5 fruit fly cellular contexts compared by ENCODE assay signal in genomic region chr3L:17044799-17045198, dm6.
A peak's percentile ranks its signal among the peaks of the same experiment; 100 is the strongest.
TF ChIP-seq lines count a peak whose summit lies in the region.

Pop5 (minus strand) TSS chr3L:17045038.

- no peak for TF ChIP-seq CTCF in whole organism, embryonic (GFP tag; optimal IDR thresholded peaks at IDR 0.05; lab: Kevin White, UChicago)

TF ChIP-seq in whole organism, adult, 20 proteins besides CTCF, POLR2A, EP300 and RAD21:
- TF ChIP-seq CG7101 (tag; optimal IDR thresholded peaks at IDR 0.05; lab: Kevin White, UChicago): peak; percentile 39
- TF ChIP-seq CG14711 (tag; optimal IDR thresholded peaks at IDR 0.05; lab: Kevin White, UChicago): peak; percentile 1
- TF ChIP-seq Hr96 (GFP tag; optimal IDR thresholded peaks at IDR 0.05; lab: Kevin White, UChicago): no peak
- TF ChIP-seq CG11617 (GFP tag; optimal IDR thresholded peaks at IDR 0.05; lab: Kevin White, UChicago): peak; percentile 29
- TF ChIP-seq kay (GFP tag; lab: Kevin White, UChicago; ENCODE audit: borderline replicate concordance): no peak
- TF ChIP-seq Mnt (GFP tag; optimal IDR thresholded peaks at IDR 0.05; lab: Kevin White, UChicago): peak; percentile 8
- TF ChIP-seq bab1 (GFP tag; optimal IDR thresholded peaks at IDR 0.05; lab: Kevin White, UChicago): peak; percentile 64
- TF ChIP-seq Crg-1 (GFP tag; optimal IDR thresholded peaks at IDR 0.05; lab: Kevin White, UChicago): peak; percentile 68
- TF ChIP-seq CG1620 (GFP tag; optimal IDR thresholded peaks at IDR 0.05; lab: Kevin White, UChicago): peak; percentile 8

TF ChIP-seq in whole organism, embryonic, 481 proteins besides CTCF, POLR2A, EP300 and RAD21 (continues in another document):
- TF ChIP-seq CG2199 (GFP tag; IDR thresholded peaks at IDR 0.05; lab: Robert Waterston, UW) (no peak), nau (GFP tag; optimal IDR thresholded peaks at IDR 0.05; lab: Kevin White, UChicago) (no peak), E2f1 (GFP tag; IDR thresholded peaks at IDR 0.05; lab: Robert Waterston, UW) (no peak), ro (GFP tag; IDR thresholded peaks at IDR 0.05; lab: Robert Waterston, UW) (no peak), CG17829 (tag; optimal IDR thresholded peaks at IDR 0.05; lab: Kevin White, UChicago) (peak; percentile 37), Asciz (GFP tag; optimal IDR thresholded peaks at IDR 0.05; lab: Kevin White, UChicago) (no peak), CG9609 (GFP tag; optimal IDR thresholded peaks at IDR 0.05; lab: Kevin White, UChicago) (peak; percentile 12), vnd (GFP tag; IDR thresholded peaks at IDR 0.05; lab: Robert Waterston, UW; ENCODE audit: partially characterized antibody) (no peak), Ets65A (GFP tag; lab: Kevin White, UChicago) (peak; percentile 72), Fer1 (GFP tag; optimal IDR thresholded peaks at IDR 0.05; lab: Kevin White, UChicago) (peak; percentile 40), Meics (GFP tag; optimal IDR thresholded peaks at IDR 0.05; lab: Kevin White, UChicago) (peak; percentile 30), Nf-YA (GFP tag; IDR thresholded peaks at IDR 0.05; lab: Robert Waterston, UW) (no peak), CG8359 (GFP tag; optimal IDR thresholded peaks at IDR 0.05; lab: Kevin White, UChicago; ENCODE audit: borderline replicate concordance) (no peak), BtbVII (GFP tag; optimal IDR thresholded peaks at IDR 0.05; lab: Kevin White, UChicago) (no peak), CG14441 (GFP tag; IDR thresholded peaks at IDR 0.05; lab: Robert Waterston, UW) (no peak), jigr1 (GFP tag; IDR thresholded peaks at IDR 0.05; lab: Robert Waterston, UW) (no peak), dpn (GFP tag; optimal IDR thresholded peaks at IDR 0.05; lab: Kevin White, UChicago) (no peak), jumu (GFP tag; optimal IDR thresholded peaks at IDR 0.05; lab: Kevin White, UChicago) (no peak), B-H2 (GFP tag; optimal IDR thresholded peaks at IDR 0.05; lab: Kevin White, UChicago) (peak; percentile 50), Dip2 (GFP tag; IDR thresholded peaks at IDR 0.05; lab: Robert Waterston, UW) (no peak), CG4424 (GFP tag; optimal IDR thresholded peaks at IDR 0.05; lab: Kevin White, UChicago) (no peak)

TF ChIP-seq in whole organism, prepupa, 60 proteins besides CTCF, POLR2A, EP300 and RAD21:
- TF ChIP-seq Ets96B (tag; optimal IDR thresholded peaks at IDR 0.05; lab: Kevin White, UChicago) (no peak), CG6792 (GFP tag; optimal IDR thresholded peaks at IDR 0.05; lab: Kevin White, UChicago) (no peak), fkh (GFP tag; optimal IDR thresholded peaks at IDR 0.05; lab: Kevin White, UChicago) (peak; percentile 98), CG1621 (tag; optimal IDR thresholded peaks at IDR 0.05; lab: Kevin White, UChicago) (peak; percentile 3), esn (GFP tag; optimal IDR thresholded peaks at IDR 0.05; lab: Kevin White, UChicago) (peak; percentile 33)

TF ChIP-seq in whole organism, pupa, 21 proteins besides CTCF, POLR2A, EP300 and RAD21:
- TF ChIP-seq CG10348 (GFP tag; IDR thresholded peaks at IDR 0.05; lab: Robert Waterston, UW) (no peak), gl (tag; optimal IDR thresholded peaks at IDR 0.05; lab: Kevin White, UChicago) (peak; percentile 0), CG32121 (GFP tag; IDR thresholded peaks at IDR 0.05; lab: Robert Waterston, UW) (no peak), CG12605 (GFP tag; IDR thresholded peaks at IDR 0.05; lab: Robert Waterston, UW) (no peak), fd96Ca (GFP tag; IDR thresholded peaks at IDR 0.05; lab: Robert Waterston, UW) (no peak), CG4496 (GFP tag; IDR thresholded peaks at IDR 0.05; lab: Robert Waterston, UW) (no peak)

TF ChIP-seq in whole organism, wandering third instar larva, 38 proteins besides CTCF, POLR2A, EP300 and RAD21:
- no peak for TF ChIP-seq br (GFP tag; optimal IDR thresholded peaks at IDR 0.05; lab: Kevin White, UChicago)
- peak; percentile 36 for TF ChIP-seq CG9705 (GFP tag; optimal IDR thresholded peaks at IDR 0.05; lab: Kevin White, UChicago)
- no peak for TF ChIP-seq CG32264 (GFP tag; optimal IDR thresholded peaks at IDR 0.05; lab: Kevin White, UChicago)
- TF ChIP-seq HLH106 (tag; optimal IDR thresholded peaks at IDR 0.05; lab: Kevin White, UChicago): peak; percentile 24
